Fruit fly (Drosophila melanogaster) whole organism, prepupa: ENCODE results near the gene CG16903.
A peak's percentile ranks its signal among the peaks of the same experiment; 100 is the strongest.

Experiments
- Blimp-1 ChIP-seq: fragments of 200-800 bp; sonication (Bioruptor generic); optimal IDR thresholded peaks from 3 replicates; lab custom pipeline; 2017; ENCODE audit warnings: missing biosample characterization, missing genetic modification characterization, mild to moderate bottlenecking, moderate library complexity, missing genetic modification reagents
- CG10631 ChIP-seq: fragments of 200-800 bp; sonication (Bioruptor generic); optimal IDR thresholded peaks from 2 replicates; lab custom pipeline; 2016; ENCODE audit warnings: missing biosample characterization, missing genetic modification characterization
- CG10669 ChIP-seq: fragments of 200-800 bp; sonication (Bioruptor generic); optimal IDR thresholded peaks from 3 replicates; lab custom pipeline; 2018; ENCODE audit warnings: missing biosample characterization, mild to moderate bottlenecking, missing genetic modification characterization, moderate library complexity
- CG11902 ChIP-seq: fragments of 200-800 bp; sonication (Bioruptor generic); optimal IDR thresholded peaks from 3 replicates; lab custom pipeline; 2016; ENCODE audit warnings: missing biosample characterization, missing genetic modification characterization
- CG15336 ChIP-seq: fragments of 200-800 bp; sonication (Bioruptor generic); IDR thresholded peaks from 2 replicates; pipeline ENCODE4 v1.3.6; 2022; ENCODE audit warnings: missing biosample characterization, missing genetic modification characterization
- CG1621 ChIP-seq: fragments of 200-800 bp; sonication (Bioruptor generic); optimal IDR thresholded peaks from 3 replicates; lab custom pipeline; 2018; ENCODE audit warnings: missing biosample characterization, mild to moderate bottlenecking, missing genetic modification characterization
- CG31627 ChIP-seq: fragments of 200-800 bp; sonication (Bioruptor generic); optimal IDR thresholded peaks from 3 replicates; lab custom pipeline; 2016; ENCODE audit warnings: missing biosample characterization, missing genetic modification characterization
- CG32006 ChIP-seq: fragments of 200-800 bp; sonication (Bioruptor generic); optimal IDR thresholded peaks from 3 replicates; lab custom pipeline; 2017; ENCODE audit warnings: missing biosample characterization, mild to moderate bottlenecking, missing genetic modification characterization
- CG34406 ChIP-seq: fragments of 200-800 bp; sonication (Bioruptor generic); optimal IDR thresholded peaks from 3 replicates; lab custom pipeline; 2016; ENCODE audit warnings: missing biosample characterization, missing genetic modification characterization
- CG3919 ChIP-seq: fragments of 200-800 bp; sonication (Bioruptor generic); optimal IDR thresholded peaks from 3 replicates; lab custom pipeline; 2016; ENCODE audit warnings: missing biosample characterization, missing genetic modification characterization
- CG4318 ChIP-seq: fragments of 200-800 bp; sonication (Bioruptor generic); optimal IDR thresholded peaks from 3 replicates; lab custom pipeline; 2017; ENCODE audit warnings: missing biosample characterization, mild to moderate bottlenecking, missing genetic modification characterization
- CG6276 ChIP-seq: fragments of 200-800 bp; sonication (Bioruptor generic); optimal IDR thresholded peaks from 2 replicates; lab custom pipeline; 2017; ENCODE audit warnings: missing biosample characterization, mild to moderate bottlenecking, missing genetic modification characterization
- CG6792 ChIP-seq: fragments of 200-800 bp; sonication (Bioruptor generic); optimal IDR thresholded peaks from 3 replicates; lab custom pipeline; 2016; ENCODE audit warnings: missing biosample characterization, missing genetic modification characterization
- CG6808 ChIP-seq: fragments of 200-800 bp; sonication (Bioruptor generic); optimal IDR thresholded peaks from 3 replicates; lab custom pipeline; 2017; ENCODE audit warnings: missing biosample characterization, missing genetic modification characterization, mild to moderate bottlenecking, moderate library complexity, missing genetic modification reagents
- CG6854 ChIP-seq: fragments of 200-800 bp; sonication (Bioruptor generic); optimal IDR thresholded peaks from 2 replicates; lab custom pipeline; 2017; ENCODE audit warnings: missing biosample characterization, mild to moderate bottlenecking, missing genetic modification characterization
- CG7368 ChIP-seq: fragments of 200-800 bp; sonication (Bioruptor generic); optimal IDR thresholded peaks from 3 replicates; lab custom pipeline; 2016; ENCODE audit warnings: missing biosample characterization, missing genetic modification characterization
- CG8119 ChIP-seq: fragments of 200-800 bp; sonication (Bioruptor generic); IDR thresholded peaks from 3 replicates; pipeline ENCODE4 v1.3.6; 2022; ENCODE audit warnings: missing biosample characterization, missing genetic modification characterization
- CG8319 ChIP-seq: fragments of 200-800 bp; sonication (Bioruptor generic); optimal IDR thresholded peaks from 3 replicates; lab custom pipeline; 2016; ENCODE audit warnings: missing biosample characterization, missing genetic modification characterization
- CG8632 ChIP-seq: fragments of 200-800 bp; sonication (Bioruptor generic); optimal IDR thresholded peaks from 3 replicates; lab custom pipeline; 2016; ENCODE audit warnings: missing biosample characterization, missing genetic modification characterization
- Eip75B ChIP-seq: fragments of 200-800 bp; sonication (Bioruptor generic); optimal IDR thresholded peaks from 3 replicates; lab custom pipeline; 2016; ENCODE audit warnings: missing biosample characterization, missing genetic modification characterization
- Eip93F ChIP-seq: fragments of 200-800 bp; sonication (Bioruptor generic); optimal IDR thresholded peaks from 2 replicates; lab custom pipeline; 2016; ENCODE audit warnings: missing biosample characterization, mild to moderate bottlenecking, missing genetic modification characterization
- Ets21C ChIP-seq: fragments of 200-800 bp; sonication (Bioruptor generic); optimal IDR thresholded peaks from 3 replicates; lab custom pipeline; 2016; ENCODE audit warnings: missing biosample characterization, missing genetic modification characterization
- Gug ChIP-seq: fragments of 200-800 bp; sonication (Bioruptor generic); IDR thresholded peaks from 2 replicates; pipeline ENCODE4 v1.3.6; 2022; ENCODE audit warnings: missing biosample characterization, missing genetic modification characterization
- Hr38 ChIP-seq: sonication (Bioruptor generic); optimal IDR thresholded peaks from 2 replicates; lab custom pipeline; 2016; ENCODE audit warnings: missing biosample characterization, missing genetic modification characterization
- Hr39 ChIP-seq: fragments of 200-800 bp; sonication (Bioruptor generic); optimal IDR thresholded peaks from 2 replicates; lab custom pipeline; 2016; ENCODE audit warnings: missing biosample characterization, missing genetic modification characterization
- Lpt ChIP-seq: fragments of 200-800 bp; sonication (Bioruptor generic); optimal IDR thresholded peaks from 3 replicates; lab custom pipeline; 2016; ENCODE audit warnings: missing biosample characterization, missing genetic modification characterization
- Met ChIP-seq: fragments of 200-800 bp; sonication (Bioruptor generic); optimal IDR thresholded peaks from 3 replicates; lab custom pipeline; 2016; ENCODE audit warnings: missing biosample characterization, missing genetic modification characterization
- OdsH ChIP-seq: fragments of 200-800 bp; sonication (Bioruptor generic); optimal IDR thresholded peaks from 3 replicates; lab custom pipeline; 2016; ENCODE audit warnings: missing biosample characterization, missing genetic modification characterization
- Sox15 ChIP-seq: fragments of 200-800 bp; sonication (Bioruptor generic); optimal IDR thresholded peaks from 3 replicates; lab custom pipeline; 2016; ENCODE audit warnings: missing biosample characterization, missing genetic modification characterization
- acj6 ChIP-seq: fragments of 200-800 bp; sonication (Bioruptor generic); optimal IDR thresholded peaks from 3 replicates; lab custom pipeline; 2016; ENCODE audit warnings: missing biosample characterization, missing genetic modification characterization
- cyc ChIP-seq: fragments of 200-800 bp; sonication (Bioruptor generic); optimal IDR thresholded peaks from 3 replicates; lab custom pipeline; 2016; ENCODE audit warnings: missing biosample characterization, missing genetic modification characterization
- dac ChIP-seq: fragments of 200-800 bp; sonication (Bioruptor generic); optimal IDR thresholded peaks from 2 replicates; lab custom pipeline; 2017; ENCODE audit warnings: missing biosample characterization, mild to moderate bottlenecking, missing genetic modification characterization
- dsx ChIP-seq: fragments of 200-800 bp; optimal IDR thresholded peaks from 3 replicates; lab custom pipeline; 2019; ENCODE audit warnings: missing biosample characterization, mild to moderate bottlenecking, missing genetic modification characterization, moderate library complexity; ENCODE audit not compliant: poor library complexity, severe bottlenecking
- esn ChIP-seq: fragments of 200-800 bp; sonication (Bioruptor generic); optimal IDR thresholded peaks from 2 replicates; lab custom pipeline; 2016; ENCODE audit warnings: missing biosample characterization, mild to moderate bottlenecking, missing genetic modification characterization, moderate library complexity
- fd59A ChIP-seq: fragments of 200-800 bp; sonication (Bioruptor generic); optimal IDR thresholded peaks from 2 replicates; lab custom pipeline; 2017; ENCODE audit warnings: missing biosample characterization, mild to moderate bottlenecking, missing genetic modification characterization, missing genetic modification reagents
- fd85E ChIP-seq: fragments of 200-800 bp; sonication (Bioruptor generic); optimal IDR thresholded peaks from 3 replicates; lab custom pipeline; 2016; ENCODE audit warnings: missing biosample characterization, missing genetic modification characterization
- fkh ChIP-seq: fragments of 200-800 bp; sonication (Bioruptor generic); optimal IDR thresholded peaks from 3 replicates; lab custom pipeline; 2017; ENCODE audit warnings: missing biosample characterization, mild to moderate bottlenecking, missing genetic modification characterization, moderate library complexity
- net ChIP-seq: fragments of 200-800 bp; sonication (Bioruptor generic); optimal IDR thresholded peaks from 3 replicates; lab custom pipeline; 2016; ENCODE audit warnings: missing biosample characterization, missing genetic modification characterization
- pdm3 ChIP-seq: fragments of 200-800 bp; sonication (Bioruptor generic); optimal IDR thresholded peaks from 3 replicates; lab custom pipeline; 2016; ENCODE audit warnings: missing biosample characterization, missing genetic modification characterization
- salr ChIP-seq, 2 experiments: fragments of 200-800 bp; sonication (Bioruptor generic); optimal IDR thresholded peaks; 3 replicates each; lab custom pipeline; 2016 to 2018; ENCODE audit warnings: missing biosample characterization in 2 of 2, missing genetic modification characterization in 2 of 2, mild to moderate bottlenecking in 1 of 2
- spab ChIP-seq: fragments of 200-800 bp; sonication (Bioruptor generic); optimal IDR thresholded peaks from 2 replicates; lab custom pipeline; 2017; ENCODE audit warnings: missing biosample characterization, mild to moderate bottlenecking, missing genetic modification characterization, missing genetic modification reagents
- ss ChIP-seq, 2 experiments: fragments of 200-800 bp; sonication (Bioruptor generic); optimal IDR thresholded peaks; 2 replicates in 1 of 2; 3 replicates in 1 of 2; lab custom pipeline; 2017 to 2018; ENCODE audit warnings: mild to moderate bottlenecking in 2 of 2, missing biosample characterization in 2 of 2, missing genetic modification characterization in 2 of 2, moderate library complexity in 1 of 2
- svp ChIP-seq: fragments of 200-800 bp; sonication (Bioruptor generic); peaks from one replicate; lab custom pipeline; 2016; ENCODE audit warnings: missing biosample characterization, missing genetic modification characterization
- topi ChIP-seq: fragments of 200-800 bp; sonication (Bioruptor generic); optimal IDR thresholded peaks from 3 replicates; lab custom pipeline; 2016; ENCODE audit warnings: missing biosample characterization, missing genetic modification characterization
- vri ChIP-seq: fragments of 200-800 bp; sonication (Bioruptor generic); optimal IDR thresholded peaks from 3 replicates; lab custom pipeline; 2016; ENCODE audit warnings: missing biosample characterization, mild to moderate bottlenecking, missing genetic modification characterization

CG16903 gene

dm6 chrX:2071878-2072817, 8.1 kb downstream of the CG16903 start, which contains the start of gene Rtca (continued):
- TF ChIP-seq ss (GFP tag; optimal IDR thresholded peaks at IDR 0.05; lab: Kevin White, UChicago) (peak; percentile 85 to 88), Met (GFP tag; lab: Kevin White, UChicago) (peak; percentile 93), CG6808 (GFP tag; lab: Kevin White, UChicago) (peak; percentile 89), CG31627 (GFP tag; lab: Kevin White, UChicago) (peak; percentile 90), cyc (peak; percentile 89), CG7368 (GFP tag; lab: Kevin White, UChicago) (peak; percentile 90), CG4318 (GFP tag; lab: Kevin White, UChicago) (no peak), Hr39 (GFP tag; lab: Kevin White, UChicago) (peak; percentile 88), OdsH (GFP tag; lab: Kevin White, UChicago) (peak; percentile 88), dsx (GFP tag; lab: Kevin White, UChicago) (peak; percentile 77), CG11902 (GFP tag; lab: Kevin White, UChicago) (peak; percentile 84), esn (GFP tag; lab: Kevin White, UChicago) (peak; percentile 92), spab (GFP tag; lab: Kevin White, UChicago) (peak; percentile 84), CG8119 (GFP tag; lab: Robert Waterston, UW) (peak; percentile 86), Hr38 (GFP tag; lab: Kevin White, UChicago) (no peak), acj6 (peak; percentile 87), CG1621 (peak; percentile 88), fd85E (GFP tag; lab: Kevin White, UChicago) (peak; percentile 89), CG15336 (GFP tag; lab: Robert Waterston, UW) (peak; percentile 86), topi (peak; percentile 91), CG10669 (peak; percentile 86), Eip75B (GFP tag; lab: Kevin White, UChicago) (peak; percentile 93)

DNA sequence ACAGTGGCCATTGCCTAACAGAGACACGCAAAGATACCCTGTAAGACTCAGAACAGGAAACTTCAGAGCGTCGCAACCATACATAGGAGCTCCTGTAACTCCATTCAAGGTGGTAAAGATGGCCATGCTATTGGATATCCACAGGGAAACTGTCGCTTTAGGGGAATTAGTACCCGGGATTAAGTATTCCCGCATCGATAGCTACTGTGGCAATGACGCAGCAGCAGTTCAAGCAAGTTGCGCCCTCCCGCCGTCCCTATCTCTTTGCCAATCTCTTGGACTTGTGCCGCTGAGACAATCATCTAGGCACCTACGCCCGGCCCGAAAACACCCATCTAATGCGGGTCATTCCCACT, 9.5 kb downstream of the CG16903 start:
- TF ChIP-seq CG6276 (peak; percentile 68), fd85E (GFP tag; lab: Kevin White, UChicago) (no peak), CG4318 (GFP tag; lab: Kevin White, UChicago) (no peak), dac (GFP tag; lab: Kevin White, UChicago) (peak; percentile 30), svp (GFP tag; lab: Kevin White, UChicago) (peak; percentile 82), Met (GFP tag; lab: Kevin White, UChicago) (no peak), Lpt (GFP tag; lab: Kevin White, UChicago) (peak; percentile 43), CG8632 (GFP tag; lab: Kevin White, UChicago) (no peak), CG34406 (no peak), net (GFP tag; lab: Kevin White, UChicago) (peak; percentile 42), CG32006 (GFP tag; lab: Kevin White, UChicago) (peak; percentile 74), CG10669 (peak; percentile 38), Eip93F (GFP tag; lab: Kevin White, UChicago) (no peak), Ets21C (peak; percentile 1), CG6792 (GFP tag; lab: Kevin White, UChicago) (no peak), fd59A (GFP tag; lab: Kevin White, UChicago) (no peak), spab (GFP tag; lab: Kevin White, UChicago) (no peak), dsx (GFP tag; lab: Kevin White, UChicago) (no peak), Eip75B (GFP tag; lab: Kevin White, UChicago) (peak; percentile 47), salr (GFP tag; optimal IDR thresholded peaks at IDR 0.05; lab: Kevin White, UChicago) (no peak), CG6854 (no peak), Hr39 (GFP tag; lab: Kevin White, UChicago) (peak; percentile 43), CG8319 (GFP tag; lab: Kevin White, UChicago) (peak; percentile 5), CG31627 (GFP tag; lab: Kevin White, UChicago) (peak; percentile 23), ss (GFP tag; optimal IDR thresholded peaks at IDR 0.05; lab: Kevin White, UChicago) (peak in 1 of 2 experiments; percentile 46), CG11902 (GFP tag; lab: Kevin White, UChicago) (no peak), CG3919 (peak; percentile 63), OdsH (GFP tag; lab: Kevin White, UChicago) (no peak), fkh (no peak), Gug (peak; percentile 62), CG1621 (no peak), Sox15 (GFP tag; lab: Kevin White, UChicago) (no peak), CG7368 (GFP tag; lab: Kevin White, UChicago) (peak; percentile 50), vri (GFP tag; lab: Kevin White, UChicago) (no peak), CG10631 (GFP tag; lab: Kevin White, UChicago) (peak; percentile 43), pdm3 (GFP tag; lab: Kevin White, UChicago) (peak; percentile 34), Blimp-1 (GFP tag; lab: Kevin White, UChicago) (no peak), CG6808 (GFP tag; lab: Kevin White, UChicago) (peak; percentile 45)
